Fruit fly (Drosophila melanogaster) whole organism, wandering third instar larva: ENCODE data around the gene Stam.

ENCODE experiments used
- Abd-B ChIP-seq: fragments of >200 bp; optimal IDR thresholded peaks from 2 replicates; lab custom pipeline; 2017; ENCODE audit warnings: missing biosample characterization, missing genetic modification characterization
- CG32264 ChIP-seq: fragments of 200-800 bp; sonication (Bioruptor generic); optimal IDR thresholded peaks from 2 replicates; lab custom pipeline; 2016; ENCODE audit warnings: missing biosample characterization, missing genetic modification characterization
- CG9705 ChIP-seq: fragments of 200-800 bp; sonication (Bioruptor generic); optimal IDR thresholded peaks from 2 replicates; lab custom pipeline; 2018; ENCODE audit warnings: missing biosample characterization, mild to moderate bottlenecking, missing genetic modification characterization
- CrebA ChIP-seq: fragments of 200-800 bp; sonication (Bioruptor generic); optimal IDR thresholded peaks from 2 replicates; lab custom pipeline; 2016; ENCODE audit warnings: missing biosample characterization, mild to moderate bottlenecking, missing genetic modification characterization, borderline replicate concordance
- Dif ChIP-seq: fragments of 200-275, 200-300 bp; sonication (Bioruptor generic); optimal IDR thresholded peaks from 2 replicates; lab custom pipeline; 2018; ENCODE audit warnings: missing biosample characterization, missing genetic modification characterization; ENCODE audit not compliant: partially characterized antibody
- GATAd ChIP-seq: sonication (Bioruptor generic); optimal IDR thresholded peaks from 2 replicates; lab custom pipeline; 2016; ENCODE audit warnings: missing biosample characterization, missing genetic modification characterization
- HLH106 ChIP-seq: fragments of 200-800 bp; optimal IDR thresholded peaks from 3 replicates; lab custom pipeline; 2019; ENCODE audit warnings: missing biosample characterization, mild to moderate bottlenecking, missing genetic modification characterization, moderate library complexity
- Hnf4 ChIP-seq: fragments of 200-800 bp; sonication (Bioruptor generic); optimal IDR thresholded peaks from 2 replicates; lab custom pipeline; 2016; ENCODE audit warnings: missing biosample characterization, mild to moderate bottlenecking, missing genetic modification characterization
- Hr78 ChIP-seq: fragments of >200 bp; optimal IDR thresholded peaks from 2 replicates; lab custom pipeline; 2017; ENCODE audit warnings: missing biosample characterization, missing genetic modification characterization
- Hr83 ChIP-seq: fragments of 200-300 bp; sonication (Bioruptor generic); optimal IDR thresholded peaks from 2 replicates; lab custom pipeline; 2016; ENCODE audit warnings: missing biosample characterization, mild to moderate bottlenecking, missing genetic modification characterization, moderate library complexity; ENCODE audit not compliant: poor library complexity, severe bottlenecking
- Jra ChIP-seq: sonication (Bioruptor generic); optimal IDR thresholded peaks from 2 replicates; lab custom pipeline; 2016; ENCODE audit warnings: missing biosample characterization, missing genetic modification characterization
- Mio ChIP-seq: sonication (Bioruptor generic); optimal IDR thresholded peaks from 2 replicates; lab custom pipeline; 2016; ENCODE audit warnings: missing biosample characterization, missing genetic modification characterization
- Myc ChIP-seq: fragments of >200 bp; optimal IDR thresholded peaks from 2 replicates; lab custom pipeline; 2017
- N ChIP-seq: fragments of >200 bp; optimal IDR thresholded peaks from 2 replicates; lab custom pipeline; 2018; ENCODE audit warnings: missing biosample characterization, missing external identifiers, missing genetic modification characterization
- OdsH ChIP-seq: fragments of 200-800 bp; sonication (Bioruptor generic); optimal IDR thresholded peaks from 2 replicates; lab custom pipeline; 2016; ENCODE audit warnings: missing biosample characterization, mild to moderate bottlenecking, missing genetic modification characterization
- Rel ChIP-seq, 2 experiments: fragments of 200-800 bp; sonication (Bioruptor generic) in 1 of 2; optimal IDR thresholded peaks; 2 replicates in 1 of 2; 3 replicates in 1 of 2; lab custom pipeline; 2016 to 2019; ENCODE audit warnings: mild to moderate bottlenecking in 2 of 2, missing biosample characterization in 2 of 2, missing genetic modification characterization in 2 of 2, moderate library complexity in 1 of 2
- Sp1 ChIP-seq: fragments of 200-800 bp; sonication (Bioruptor generic); optimal IDR thresholded peaks from 3 replicates; lab custom pipeline; 2019; ENCODE audit warnings: missing biosample characterization, mild to moderate bottlenecking, missing genetic modification characterization, moderate library complexity
- Vsx2 ChIP-seq: fragments of 200-300, 225-300 bp; sonication (Bioruptor generic); optimal IDR thresholded peaks from 2 replicates; lab custom pipeline; 2018; ENCODE audit warnings: missing biosample characterization, missing genetic modification characterization; ENCODE audit not compliant: partially characterized antibody
- br ChIP-seq: fragments of 200-800 bp; sonication (Bioruptor generic); optimal IDR thresholded peaks from 2 replicates; lab custom pipeline; 2016; ENCODE audit warnings: missing biosample characterization, missing genetic modification characterization
- brk ChIP-seq: fragments of 200-800 bp; sonication (Bioruptor generic); optimal IDR thresholded peaks from 2 replicates; lab custom pipeline; 2016; ENCODE audit warnings: missing biosample characterization, mild to moderate bottlenecking, missing genetic modification characterization
- dl ChIP-seq, 2 experiments: fragments of 175-275, 200-275 bp in 1 of 2; fragments of 200-275 bp in 1 of 2; sonication (Bioruptor generic); optimal IDR thresholded peaks; lab custom pipeline; 2018; ENCODE audit warnings: mild to moderate bottlenecking in 2 of 2, missing biosample characterization in 2 of 2, missing genetic modification characterization in 2 of 2, moderate library complexity in 2 of 2; ENCODE audit not compliant: partially characterized antibody in 2 of 2, insufficient read depth in 1 of 2
- dmrt93B ChIP-seq: fragments of 200-800 bp; sonication (Bioruptor generic); optimal IDR thresholded peaks from 2 replicates; lab custom pipeline; 2018; ENCODE audit warnings: missing biosample characterization, mild to moderate bottlenecking, missing genetic modification characterization
- dsf ChIP-seq: sonication (Bioruptor generic); optimal IDR thresholded peaks from 2 replicates; lab custom pipeline; 2016; ENCODE audit warnings: missing biosample characterization, missing genetic modification characterization, borderline replicate concordance
- ey ChIP-seq: fragments of 200-800 bp; sonication (Bioruptor generic); optimal IDR thresholded peaks from 2 replicates; lab custom pipeline; 2016; ENCODE audit warnings: missing biosample characterization, missing genetic modification characterization
- foxo ChIP-seq, 2 experiments: fragments of 200-800 bp; sonication (Bioruptor generic); optimal IDR thresholded peaks; 2 replicates in 1 of 2; 3 replicates in 1 of 2; lab custom pipeline; 2016 to 2017; ENCODE audit warnings: missing biosample characterization in 2 of 2, missing genetic modification characterization in 2 of 2
- fru ChIP-seq: fragments of 200-800 bp; sonication (Bioruptor generic); optimal IDR thresholded peaks from 3 replicates; lab custom pipeline; 2016; ENCODE audit warnings: missing biosample characterization, mild to moderate bottlenecking, missing genetic modification characterization
- h ChIP-seq: fragments of 200-800 bp; sonication (Bioruptor generic); optimal IDR thresholded peaks from 3 replicates; lab custom pipeline; 2016; ENCODE audit warnings: missing biosample characterization, mild to moderate bottlenecking, missing genetic modification characterization
- jim ChIP-seq: fragments of 175-275, 200-325 bp; sonication (Bioruptor generic); optimal IDR thresholded peaks from 2 replicates; lab custom pipeline; 2016; ENCODE audit warnings: missing biosample characterization, mild to moderate bottlenecking, missing genetic modification characterization
- lola ChIP-seq: fragments of >200 bp; optimal IDR thresholded peaks from 2 replicates; lab custom pipeline; 2017; ENCODE audit warnings: missing biosample characterization, missing genetic modification characterization
- pan ChIP-seq: fragments of >200 bp; optimal IDR thresholded peaks from 2 replicates; lab custom pipeline; 2017
- psq ChIP-seq: fragments of 200-800 bp; sonication (Bioruptor generic); optimal IDR thresholded peaks from 3 replicates; lab custom pipeline; 2017; ENCODE audit warnings: missing biosample characterization, mild to moderate bottlenecking, missing genetic modification characterization, moderate library complexity
- rgr ChIP-seq: fragments of 200-800 bp; sonication (Bioruptor generic); optimal IDR thresholded peaks from 3 replicates; lab custom pipeline; 2016; ENCODE audit warnings: missing biosample characterization, mild to moderate bottlenecking, missing genetic modification characterization
- sage ChIP-seq: fragments of 200-800 bp; sonication (Bioruptor generic); optimal IDR thresholded peaks from 2 replicates; lab custom pipeline; 2016; ENCODE audit warnings: missing biosample characterization, mild to moderate bottlenecking, missing genetic modification characterization
- sv ChIP-seq: fragments of 200-800 bp; sonication (Bioruptor generic); optimal IDR thresholded peaks from 3 replicates; lab custom pipeline; 2016; ENCODE audit warnings: missing biosample characterization, missing genetic modification characterization
- tai ChIP-seq: sonication (Bioruptor generic); optimal IDR thresholded peaks from 2 replicates; lab custom pipeline; 2016; ENCODE audit warnings: missing biosample characterization, missing genetic modification characterization
- usp ChIP-seq: fragments of >200 bp; optimal IDR thresholded peaks from 2 replicates; lab custom pipeline; 2017; ENCODE audit warnings: missing biosample characterization, missing genetic modification characterization
- woc ChIP-seq: sonication (Bioruptor generic); optimal IDR thresholded peaks from 2 replicates; lab custom pipeline; 2016; ENCODE audit warnings: missing biosample characterization, mild to moderate bottlenecking, missing genetic modification characterization

Stam gene

dm6 chr2L:10845564-10845963 is 12.8 kb upstream of the Stam start, which contains the start of the genes CG17139 and CG17140:
CG17139 (minus strand) TSS chr2L:10845664.
CG17140 (minus strand) TSS chr2L:10845664.
- TF ChIP-seq Hr78 (GFP tag; lab: Kevin White, UChicago), result no peak
- no peak for TF ChIP-seq pan (lab: Kevin White, UChicago)
- no peak for TF ChIP-seq N
- TF ChIP-seq dl (GFP tag; optimal IDR thresholded peaks at IDR 0.05; lab: Kevin White, UChicago; ENCODE audit: insufficient read depth in 1 of 2, partially characterized antibody in 2 of 2), result no peak
- TF ChIP-seq Mio (GFP tag; lab: Kevin White, UChicago), result no peak
- no peak for TF ChIP-seq h (GFP tag; lab: Kevin White, UChicago)
- TF ChIP-seq sv (GFP tag; lab: Kevin White, UChicago), result no peak
- no peak for TF ChIP-seq tai (GFP tag; lab: Kevin White, UChicago)
- no peak for TF ChIP-seq psq (GFP tag; lab: Kevin White, UChicago)
- TF ChIP-seq OdsH (GFP tag; lab: Kevin White, UChicago), result no peak
- no peak for TF ChIP-seq Hr83 (GFP tag; lab: Kevin White, UChicago)
- TF ChIP-seq CG32264 (GFP tag; lab: Kevin White, UChicago), result no peak
- no peak for TF ChIP-seq Hnf4 (GFP tag; lab: Kevin White, UChicago)
- no peak for TF ChIP-seq HLH106 (tag; lab: Kevin White, UChicago)
- TF ChIP-seq, all 38 proteins: peak for 0

DNA sequence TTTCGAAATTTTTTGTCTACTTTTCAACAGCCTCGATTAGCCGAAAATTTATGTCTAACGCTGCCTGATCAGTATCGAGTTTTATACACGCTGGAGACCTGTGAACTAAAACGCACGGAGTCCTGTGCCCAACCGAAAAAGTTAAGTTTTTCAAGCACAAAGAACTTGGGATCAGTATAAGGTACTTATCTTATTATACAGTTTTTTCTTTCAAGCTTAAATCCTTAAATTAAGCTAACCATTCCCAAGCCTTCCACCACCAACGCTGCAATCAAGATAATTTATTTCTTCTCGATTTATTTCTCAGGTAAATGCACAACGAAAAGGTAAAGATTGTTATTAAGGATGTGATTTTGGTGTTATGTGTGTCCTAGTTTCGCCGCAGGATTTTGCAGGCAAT is 11.4 kb upstream of the Stam start, which contains the start of gene Porin2:
TSS of gene Porin2 (minus strand) at position 101 of the 400 bp plus-strand sequence.
- TF ChIP-seq Dif (GFP tag; lab: Kevin White, UChicago) (no peak), CG9705 (no peak), dsf (GFP tag; lab: Kevin White, UChicago) (no peak), usp (GFP tag; lab: Kevin White, UChicago) (no peak), dmrt93B (no peak)

dm6 chr2L:10849511-10850191 is 8.7 kb upstream of the Stam start, which contains the start of gene SmydA-3:
SmydA-3 (plus strand) TSS chr2L:10850141.
- TF ChIP-seq h (GFP tag; lab: Kevin White, UChicago), result peak; percentile 18
- peak; percentile 3 for TF ChIP-seq OdsH (GFP tag; lab: Kevin White, UChicago)
- TF ChIP-seq HLH106 (tag; lab: Kevin White, UChicago), result no peak
- TF ChIP-seq foxo (GFP tag; optimal IDR thresholded peaks at IDR 0.05; lab: Kevin White, UChicago), result peak in 1 of 2 experiments; percentile 37
- peak; percentile 9 for TF ChIP-seq rgr (GFP tag; lab: Kevin White, UChicago)

dm6 chr2L:10850320-10850990 is 7.9 kb upstream of the Stam start, which contains the start of gene porin:
porin (minus strand) TSS chr2L:10850848.
- TF ChIP-seq Sp1 (GFP tag; lab: Kevin White, UChicago), result peak; percentile 34
- TF ChIP-seq ey (GFP tag; lab: Kevin White, UChicago), result no peak
- no peak for TF ChIP-seq Abd-B (GFP tag; lab: Kevin White, UChicago)
- TF ChIP-seq CrebA (GFP tag; lab: Kevin White, UChicago), result no peak
- TF ChIP-seq rgr (GFP tag; lab: Kevin White, UChicago), result peak; percentile 8
- TF ChIP-seq Rel (GFP tag; optimal IDR thresholded peaks at IDR 0.05; lab: Kevin White, UChicago), result no peak
- peak; percentile 52 for TF ChIP-seq Rel (tag; optimal IDR thresholded peaks at IDR 0.05; lab: Kevin White, UChicago)
- TF ChIP-seq dsf (GFP tag; lab: Kevin White, UChicago), result no peak
- peak; percentile 3 for TF ChIP-seq Myc
- peak in 1 of 2 experiments; percentile 39 for TF ChIP-seq foxo (GFP tag; optimal IDR thresholded peaks at IDR 0.05; lab: Kevin White, UChicago)
- no peak for TF ChIP-seq brk (GFP tag; lab: Kevin White, UChicago)
- no peak for TF ChIP-seq N
- TF ChIP-seq OdsH (GFP tag; lab: Kevin White, UChicago), result no peak
- no peak for TF ChIP-seq GATAd (GFP tag; lab: Kevin White, UChicago)
- TF ChIP-seq woc (GFP tag; lab: Kevin White, UChicago), result no peak
- TF ChIP-seq psq (GFP tag; lab: Kevin White, UChicago), result peak; percentile 78
- TF ChIP-seq fru, result peak; percentile 18
- peak; percentile 27 for TF ChIP-seq h (GFP tag; lab: Kevin White, UChicago)
- TF ChIP-seq sage (GFP tag; lab: Kevin White, UChicago), result no peak
- peak; percentile 26 for TF ChIP-seq Vsx2
- TF ChIP-seq jim (GFP tag; lab: Kevin White, UChicago), result no peak
- TF ChIP-seq Jra (GFP tag; lab: Kevin White, UChicago), result peak; percentile 25
- TF ChIP-seq lola (GFP tag; lab: Kevin White, UChicago), result no peak
- peak; percentile 13 for TF ChIP-seq br (GFP tag; lab: Kevin White, UChicago)
